Worm (Caenorhabditis elegans) whole organism, young adult: ENCODE data around the gene C01C10.2.

Source experiments
- athp-1 ChIP-seq: sonication (generic microtip); optimal IDR thresholded peaks from 2 replicates; lab custom pipeline; 2017; ENCODE audit warnings: mild to moderate bottlenecking, missing genetic modification characterization, missing compliant biosample characterization
- unc-130 ChIP-seq: sonication (generic microtip); optimal IDR thresholded peaks from 2 replicates; lab custom pipeline; 2016; ENCODE audit warnings: missing genetic modification reagents, missing genetic modification characterization, missing compliant biosample characterization

DNA sequence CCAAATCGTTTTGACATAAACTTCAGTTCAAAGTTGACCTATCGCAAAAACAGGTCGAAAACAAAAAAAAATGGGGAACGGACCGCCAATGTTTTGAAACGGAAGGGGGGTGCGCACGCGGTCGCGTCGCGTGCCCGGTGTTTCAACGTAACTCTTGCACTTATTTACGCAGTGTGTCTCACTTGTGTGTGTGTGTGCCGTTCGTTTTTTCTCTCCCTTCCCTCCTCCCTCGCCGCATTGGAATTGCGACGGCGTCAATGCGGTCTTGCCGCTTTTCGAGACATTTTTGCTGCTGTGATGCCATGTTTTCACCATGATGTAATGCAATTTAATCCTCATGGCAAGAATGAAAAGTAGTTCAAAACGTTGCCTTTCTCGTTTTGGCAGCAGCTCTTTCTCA is 40.6 kb upstream of the C01C10.2 start:
- TF ChIP-seq unc-130 (GFP tag; lab: Kevin White, UChicago) (no peak), athp-1 (no peak)
